Fruit fly (Drosophila melanogaster): ENCODE data around the gene Bin1.

The Bin1 gene

DNA sequence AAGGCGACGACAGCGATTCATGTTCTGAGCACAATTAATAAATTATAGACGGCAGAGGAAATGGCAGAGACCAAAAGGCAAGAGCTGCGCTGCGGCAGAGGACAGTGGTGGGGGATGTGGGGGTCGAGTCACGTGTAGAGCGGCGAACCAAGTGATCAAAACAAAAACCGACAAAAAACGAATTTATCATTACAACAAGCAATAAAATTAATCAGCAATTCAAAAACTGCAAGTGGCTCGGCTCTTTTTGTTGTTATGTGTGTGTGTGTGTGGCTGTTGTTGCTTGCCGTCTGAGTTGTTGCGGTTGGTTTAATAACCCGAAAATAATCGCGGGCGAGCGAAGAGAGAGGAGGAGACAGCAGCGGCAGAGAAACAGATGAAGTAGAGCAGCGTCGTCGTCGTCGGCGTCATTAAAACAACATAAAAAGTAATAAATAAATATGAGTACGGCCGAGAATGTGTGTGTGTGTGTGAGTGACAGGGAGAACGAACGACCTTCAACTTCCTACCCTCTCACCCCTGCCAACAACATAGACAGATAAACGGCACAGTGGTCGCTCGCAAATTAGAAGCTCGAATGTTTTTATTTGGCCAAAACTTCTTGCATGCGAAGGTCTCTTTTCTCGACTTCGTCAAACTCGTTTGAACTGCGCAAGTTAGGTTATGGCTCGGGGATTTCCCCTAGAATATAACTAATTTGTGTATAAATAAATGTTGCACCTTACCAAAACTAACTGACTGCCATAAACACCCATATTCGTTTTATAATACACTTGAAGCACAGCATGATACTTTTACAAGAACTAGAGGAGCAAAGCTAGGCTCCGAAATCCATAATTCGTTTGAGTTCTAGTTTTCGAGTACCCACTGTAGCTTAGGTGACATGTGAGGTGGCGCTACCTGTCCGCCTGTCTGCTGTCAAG lies 42.3 kb upstream of the Bin1 start (continued):
- peak; percentile 77 for TF ChIP-seq CG7786 (GFP tag; optimal IDR thresholded peaks at IDR 0.05)
- TF ChIP-seq BEAF-32 (GFP tag; optimal IDR thresholded peaks at IDR 0.05) = no peak
- TF ChIP-seq hth (optimal IDR thresholded peaks at IDR 0.05) = no peak
- TF ChIP-seq dati (GFP tag; IDR thresholded peaks at IDR 0.05) = no peak
- peak; percentile 42 for TF ChIP-seq gcm (GFP tag; optimal IDR thresholded peaks at IDR 0.05)
- no peak for TF ChIP-seq CG11695 (GFP tag; IDR thresholded peaks at IDR 0.05)
- TF ChIP-seq BtbVII (GFP tag; optimal IDR thresholded peaks at IDR 0.05) = peak; percentile 70
- TF ChIP-seq chinmo (GFP tag; IDR thresholded peaks at IDR 0.05; ENCODE audit: partially characterized antibody) = no peak
- TF ChIP-seq psq (GFP tag; optimal IDR thresholded peaks at IDR 0.05) = peak; percentile 90
- TF ChIP-seq wor (GFP tag; IDR thresholded peaks at IDR 0.05) = no peak
- TF ChIP-seq nom (GFP tag; optimal IDR thresholded peaks at IDR 0.05) = no peak
- TF ChIP-seq CG18011 (GFP tag; optimal IDR thresholded peaks at IDR 0.05) = peak; percentile 55
- TF ChIP-seq E2f1 (GFP tag; IDR thresholded peaks at IDR 0.05) = no peak
- peak; percentile 73 to 79 for TF ChIP-seq chif (GFP tag; optimal IDR thresholded peaks at IDR 0.05)
- peak; percentile 31 for TF ChIP-seq CG10431 (GFP tag; optimal IDR thresholded peaks at IDR 0.05)
- TF ChIP-seq ham (GFP tag; IDR thresholded peaks at IDR 0.05) = no peak
- no peak for TF ChIP-seq zf30C (GFP tag; optimal IDR thresholded peaks at IDR 0.05)
- peak; percentile 77 for TF ChIP-seq CG4820 (GFP tag; optimal IDR thresholded peaks at IDR 0.05)
- TF ChIP-seq ro (GFP tag; IDR thresholded peaks at IDR 0.05) = no peak
- peak; percentile 17 for TF ChIP-seq CG6654 (GFP tag; optimal IDR thresholded peaks at IDR 0.05)
- TF ChIP-seq Ets65A (GFP tag) = peak; percentile 94
- no peak for TF ChIP-seq Optix (GFP tag; IDR thresholded peaks at IDR 0.05)
- TF ChIP-seq Hr51 (GFP tag; optimal IDR thresholded peaks at IDR 0.05) = peak; percentile 47 to 77
- peak; percentile 32 for TF ChIP-seq CG8290 (GFP tag; optimal IDR thresholded peaks at IDR 0.05)
- peak in 1 of 2 experiments; percentile 27 for TF ChIP-seq CG8290 (tag; optimal IDR thresholded peaks at IDR 0.05)
- peak; percentile 40 for TF ChIP-seq Fer3 (tag; optimal IDR thresholded peaks at IDR 0.05)
- no peak for TF ChIP-seq sc (optimal IDR thresholded peaks at IDR 0.05)
- TF ChIP-seq sc (GFP tag; optimal IDR thresholded peaks at IDR 0.05) = peak; percentile 75
- peak; percentile 69 for TF ChIP-seq Asciz (GFP tag; optimal IDR thresholded peaks at IDR 0.05)
- TF ChIP-seq PHDP (tag; optimal IDR thresholded peaks at IDR 0.05) = peak; percentile 65
- peak; percentile 25 for TF ChIP-seq CG30020 (tag; optimal IDR thresholded peaks at IDR 0.05)
- TF ChIP-seq CG15601 (tag; optimal IDR thresholded peaks at IDR 0.05) = peak; percentile 57
- TF ChIP-seq Dp (GFP tag; optimal IDR thresholded peaks at IDR 0.05) = no peak
- peak; percentile 61; the same call in 3 of the 4 replicates for TF ChIP-seq Gug (GFP tag; IDR thresholded peaks at IDR 0.05)
- TF ChIP-seq CG3163 (GFP tag; optimal IDR thresholded peaks at IDR 0.05) = peak; percentile 50
- TF ChIP-seq nerfin-1 (tag; optimal IDR thresholded peaks at IDR 0.05) = peak; percentile 64
- TF ChIP-seq CG14667 (GFP tag; IDR thresholded peaks at IDR 0.05) = no peak
- peak; percentile 80 for TF ChIP-seq CG7556 (GFP tag; optimal IDR thresholded peaks at IDR 0.05)
- TF ChIP-seq crp (GFP tag; optimal IDR thresholded peaks at IDR 0.05) = peak in 1 of 2 experiments; percentile 17
- peak; percentile 86 for TF ChIP-seq gem (tag; optimal IDR thresholded peaks at IDR 0.05)
- TF ChIP-seq tin (GFP tag; optimal IDR thresholded peaks at IDR 0.05) = peak; percentile 66
- no peak for TF ChIP-seq HLHmδ (GFP tag; optimal IDR thresholded peaks at IDR 0.05)
- no peak for TF ChIP-seq tna (GFP tag; IDR thresholded peaks at IDR 0.05; ENCODE audit: partially characterized antibody)
- no peak for TF ChIP-seq lov (optimal IDR thresholded peaks at IDR 0.05)
- TF ChIP-seq lov (GFP tag; IDR thresholded peaks at IDR 0.05) = no peak
- no peak for TF ChIP-seq ara (GFP tag; IDR thresholded peaks at IDR 0.05)
- peak; percentile 60 to 81 for TF ChIP-seq Pdp1 (GFP tag; optimal IDR thresholded peaks at IDR 0.05)
- TF ChIP-seq Lpt (GFP tag; optimal IDR thresholded peaks at IDR 0.05) = no peak
- peak; percentile 14 for TF ChIP-seq zen (tag; optimal IDR thresholded peaks at IDR 0.05)
